Worm (Caenorhabditis elegans): ENCODE measurements around the gene Y26G10.6.

DNA sequence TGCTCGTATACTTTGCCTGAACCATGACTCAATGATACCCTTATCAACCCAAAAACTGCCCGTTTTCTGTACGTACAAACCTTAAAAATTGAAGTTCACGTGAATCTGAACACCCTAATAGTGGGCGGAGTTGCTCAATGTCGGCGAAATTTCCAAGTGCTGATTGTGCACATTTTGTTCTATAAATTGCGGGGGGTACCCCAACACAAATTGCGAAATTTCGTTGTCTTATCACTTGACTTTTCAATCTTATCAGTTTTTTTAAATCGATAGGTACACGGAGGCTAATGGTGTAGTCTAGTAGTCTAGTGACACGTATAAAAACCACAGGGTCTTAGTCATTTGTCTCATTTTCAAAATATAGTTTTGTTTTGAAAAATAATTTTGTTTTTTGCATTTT lies 40.5 kb upstream of the Y26G10.6 start, which contains the start of gene fbxa-108:
- TF ChIP-seq zag-1 (tag; optimal IDR thresholded peaks at IDR 0.05) (no peak), nhr-77 (tag; optimal IDR thresholded peaks at IDR 0.05) (no peak)
